Fruit fly (Drosophila melanogaster): ENCODE data around the gene CG32939.
A peak's percentile ranks its signal among the peaks of the same experiment; 100 is the strongest.

The CG32939 gene

DNA sequence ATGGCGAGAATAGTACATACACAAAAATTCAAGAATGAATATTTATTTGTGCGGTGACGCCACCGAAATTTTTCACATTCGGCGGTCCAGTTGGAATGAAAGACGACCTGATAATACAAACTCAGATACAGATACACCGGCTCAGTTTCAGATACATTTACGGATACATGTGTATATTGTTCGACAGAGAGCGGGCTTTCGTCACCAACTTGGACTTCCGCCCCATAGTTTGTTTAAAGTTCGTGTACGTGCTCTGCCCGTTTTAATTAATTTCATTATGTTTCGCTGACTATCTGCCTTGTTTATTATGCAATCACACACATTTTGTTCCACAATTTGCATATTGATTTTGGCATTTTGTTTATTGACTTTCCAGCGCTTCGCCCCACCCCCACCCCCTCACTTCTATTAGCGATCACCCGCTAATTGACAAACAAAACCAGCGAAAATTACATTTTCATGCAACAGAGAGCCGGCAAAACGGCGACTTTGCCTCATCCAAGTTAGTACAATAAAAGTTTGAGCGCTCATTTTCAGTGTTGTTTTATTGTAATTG is 8.3 kb downstream of the CG32939 start:
- TF ChIP-seq CG17801 (GFP tag; optimal IDR thresholded peaks at IDR 0.05; ENCODE audit: partially characterized antibody), result no peak

DNA sequence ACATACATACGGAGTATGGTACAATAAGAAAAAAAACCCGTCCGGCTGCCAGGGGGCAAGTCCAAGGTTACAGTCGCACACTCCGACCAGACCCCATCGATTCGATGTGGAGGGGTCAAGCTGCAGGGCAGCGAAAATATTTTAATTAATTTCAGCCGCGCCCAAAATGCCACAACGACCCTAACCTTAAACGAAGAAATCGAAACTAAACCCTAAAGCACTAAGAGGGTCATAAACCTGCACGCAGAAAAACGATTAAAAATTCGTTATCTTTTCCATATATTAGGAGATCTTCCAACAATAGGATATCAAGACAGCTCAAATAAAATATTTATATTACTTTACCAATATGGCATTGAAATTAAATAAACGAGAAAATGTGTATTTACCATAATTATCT is 9.0 kb downstream of the CG32939 start:
- no peak for TF ChIP-seq CG17801 (GFP tag; optimal IDR thresholded peaks at IDR 0.05; ENCODE audit: partially characterized antibody)

DNA sequence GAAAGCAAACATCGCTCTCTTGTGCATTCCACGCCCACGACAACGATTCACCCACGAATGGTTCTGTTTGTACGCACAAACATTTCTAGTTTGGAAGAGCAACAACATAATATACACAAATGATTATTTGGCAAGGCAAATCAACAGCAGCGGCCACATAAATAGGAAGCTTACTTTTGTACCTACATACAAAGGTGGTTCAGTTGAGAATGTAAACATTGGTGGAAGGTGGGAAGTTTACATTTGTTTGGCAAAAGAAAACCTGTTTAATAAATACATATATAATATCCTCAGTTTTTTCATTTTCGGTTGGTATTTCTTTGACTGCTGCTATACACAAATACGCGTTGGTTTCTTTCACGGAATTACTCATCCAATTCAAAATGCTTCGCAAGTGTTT is 9.7 kb downstream of the CG32939 start:
- peak; percentile 72 for TF ChIP-seq CG17801 (GFP tag; optimal IDR thresholded peaks at IDR 0.05; ENCODE audit: partially characterized antibody)

DNA sequence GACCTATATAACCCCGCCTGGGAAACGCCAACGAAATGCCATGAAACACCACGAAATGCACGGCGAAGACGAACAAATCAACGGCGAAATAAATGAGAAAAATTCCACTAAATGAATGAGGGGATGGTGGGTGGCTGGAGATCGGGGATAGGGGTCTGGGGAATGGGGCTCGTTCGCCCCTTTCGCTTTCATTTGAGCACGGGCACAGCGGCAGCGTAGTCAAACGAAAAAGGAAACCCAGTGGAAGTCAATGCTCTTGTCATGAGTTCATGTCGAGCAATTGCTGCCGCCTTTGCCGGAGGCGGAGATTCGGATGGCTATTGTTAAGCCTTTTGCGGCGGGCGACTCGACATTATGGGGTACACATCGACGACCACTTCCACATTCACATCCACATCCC is 10.4 kb downstream of the CG32939 start:
- TF ChIP-seq CG17801 (GFP tag; optimal IDR thresholded peaks at IDR 0.05; ENCODE audit: partially characterized antibody), result no peak

DNA sequence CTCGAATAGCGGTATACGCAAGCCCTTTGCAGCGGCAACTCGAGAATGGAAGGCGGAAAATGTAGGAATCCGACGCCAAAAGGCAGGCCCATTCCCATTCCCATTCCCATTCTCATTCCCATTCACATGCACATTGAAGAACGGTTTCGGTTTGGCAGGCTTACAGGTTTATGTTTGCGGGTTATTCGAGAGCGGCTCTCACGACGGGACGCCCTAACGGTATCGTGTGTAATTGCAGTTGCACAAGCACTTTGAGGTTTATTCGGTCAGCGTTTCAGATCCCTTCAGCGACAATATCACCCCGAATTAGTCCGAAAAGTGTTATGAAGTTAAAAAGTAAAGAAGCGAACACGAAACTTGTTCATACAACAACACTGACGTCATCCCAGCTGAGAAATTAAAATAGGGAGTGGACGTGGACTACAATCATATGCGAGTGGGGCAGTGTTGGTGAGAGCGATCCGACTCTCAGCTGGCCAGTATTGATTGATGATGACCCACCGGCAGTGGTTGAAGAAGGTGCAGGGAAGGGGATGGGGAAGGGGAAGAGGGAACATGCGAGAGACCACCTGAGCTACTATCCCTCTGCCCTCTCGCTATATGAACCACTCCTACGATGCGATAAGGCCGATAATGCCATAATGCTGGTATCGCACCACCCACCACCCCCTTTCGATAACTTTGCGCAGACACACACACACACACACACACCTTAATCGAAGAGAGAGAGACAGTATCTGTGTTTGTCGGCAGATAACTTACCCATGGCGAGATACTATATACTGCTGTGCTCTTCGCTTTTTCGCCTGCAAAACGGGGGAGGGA is 11.5 kb downstream of the CG32939 start:
- no peak for TF ChIP-seq CG17801 (GFP tag; optimal IDR thresholded peaks at IDR 0.05; ENCODE audit: partially characterized antibody)

DNA sequence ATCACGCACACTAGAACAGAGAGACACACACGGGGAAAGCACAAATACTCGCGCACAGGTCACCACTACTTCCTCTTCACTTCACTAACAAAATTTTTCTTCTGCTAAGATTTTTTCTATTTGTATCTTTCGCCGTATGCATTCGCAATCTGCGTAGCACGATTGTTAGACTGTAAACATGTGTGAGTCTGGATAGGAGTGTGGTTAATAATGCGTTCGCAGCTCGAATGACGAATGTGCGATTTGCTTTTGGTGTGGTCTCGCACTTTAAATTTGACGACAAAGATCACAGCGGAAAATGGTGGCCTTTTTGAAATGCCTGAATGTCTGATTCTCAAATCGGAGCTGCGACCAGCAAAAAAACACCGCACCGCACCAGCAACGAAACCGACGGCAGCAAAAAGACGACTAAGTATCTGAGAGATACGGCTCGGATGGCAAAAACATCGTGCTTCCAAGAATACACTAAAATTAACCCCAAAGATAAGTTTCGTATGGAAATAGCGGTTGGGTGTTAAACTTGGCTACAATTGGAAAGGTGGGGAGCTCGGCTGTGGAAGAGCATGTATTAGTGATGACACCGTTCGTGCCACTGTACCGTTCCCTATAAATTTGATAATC is 12.2 kb downstream of the CG32939 start, which contains the start of gene Unc-115a:
Gene Unc-115a, minus strand, starts transcription at position 410 of the 621 bp plus-strand sequence.
- peak; percentile 55 for TF ChIP-seq CG17801 (GFP tag; optimal IDR thresholded peaks at IDR 0.05; ENCODE audit: partially characterized antibody)

DNA sequence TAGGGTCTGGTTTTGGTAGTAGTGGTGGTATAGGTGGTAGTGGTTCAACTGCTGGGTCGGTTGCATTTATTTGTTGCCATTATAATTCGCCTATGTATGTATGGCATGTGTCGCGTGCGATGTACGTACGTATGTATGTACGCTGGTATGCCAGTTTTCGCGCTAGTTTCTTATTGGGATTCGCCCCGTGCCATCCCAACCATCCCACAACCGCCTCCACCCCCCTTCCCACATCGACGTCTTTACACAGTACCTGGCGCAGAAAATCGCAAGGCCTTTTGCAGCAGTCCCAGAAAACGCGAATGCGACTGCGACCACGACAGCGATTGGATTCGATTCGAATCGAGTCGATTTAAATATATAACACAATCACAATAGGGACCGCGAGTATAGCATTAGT is 17.3 kb downstream of the CG32939 start:
- TF ChIP-seq CG17801 (GFP tag; optimal IDR thresholded peaks at IDR 0.05; ENCODE audit: partially characterized antibody), result no peak

DNA sequence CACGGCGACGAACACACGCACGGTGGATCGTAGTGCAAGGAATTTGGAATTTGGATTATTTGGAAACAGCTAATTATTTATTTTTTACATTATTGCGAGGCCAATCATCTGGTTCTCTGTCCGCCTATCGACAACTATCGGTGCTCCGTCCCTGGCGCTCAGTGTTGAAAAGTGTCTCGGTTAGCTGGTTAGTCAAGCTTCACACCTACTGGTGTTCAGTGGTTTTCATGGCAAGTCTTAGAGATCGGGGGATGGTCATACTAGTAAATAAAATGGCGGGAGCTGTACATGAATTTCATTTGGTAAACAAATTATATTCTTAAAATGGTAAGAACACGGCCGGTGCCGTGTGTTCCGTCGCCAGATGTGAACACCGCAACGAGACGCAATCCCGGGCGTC is 18.0 kb downstream of the CG32939 start, which contains the start of the genes trbd and dmt:
Gene trbd, minus strand, starts transcription at position 152 of the 400 bp plus-strand sequence.
Gene dmt, plus strand, starts transcription at position 257 of the 400 bp plus-strand sequence.
- TF ChIP-seq CG17801 (GFP tag; optimal IDR thresholded peaks at IDR 0.05; ENCODE audit: partially characterized antibody), result no peak

DNA sequence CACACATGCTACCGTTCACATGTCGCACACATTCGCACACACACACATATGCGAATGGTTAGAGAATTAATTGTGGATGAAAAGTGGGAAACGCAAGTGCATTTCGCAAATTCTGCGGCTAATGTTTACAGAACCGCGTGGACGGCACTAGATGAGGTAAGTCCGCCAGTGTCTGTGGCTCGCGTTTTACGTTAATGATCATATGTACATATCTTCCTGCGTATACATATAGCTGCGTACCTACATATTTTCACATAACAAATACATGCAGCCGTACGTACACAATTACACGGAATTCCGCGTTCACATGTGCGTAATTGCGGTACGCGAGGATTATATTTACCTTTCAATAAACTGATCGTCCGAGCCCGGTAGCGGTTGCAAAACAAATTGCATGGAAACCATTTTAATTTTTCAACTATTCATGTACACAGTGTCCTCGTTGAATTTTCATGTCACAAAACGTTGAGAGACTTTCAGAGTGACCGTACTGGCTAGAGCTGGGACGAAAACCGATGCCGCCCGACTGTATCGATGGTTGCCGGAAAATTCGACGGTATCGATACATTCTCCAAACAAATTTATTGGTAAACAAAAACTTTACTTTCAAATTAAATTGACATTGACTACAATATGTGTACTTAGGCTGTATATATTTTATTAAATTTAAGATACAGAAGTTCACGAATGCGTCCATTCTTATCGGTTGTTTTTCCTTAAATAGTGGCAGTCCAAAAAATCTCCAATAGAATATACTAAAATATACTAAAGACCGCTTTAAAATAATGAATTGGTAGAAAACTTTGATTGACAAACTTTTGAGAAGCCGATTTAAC is 32.5 kb downstream of the CG32939 start, which contains the start of gene hyd:
Gene hyd, minus strand, starts transcription at position 495 of the 836 bp plus-strand sequence.
- no peak for TF ChIP-seq CG17801 (GFP tag; optimal IDR thresholded peaks at IDR 0.05; ENCODE audit: partially characterized antibody)

DNA sequence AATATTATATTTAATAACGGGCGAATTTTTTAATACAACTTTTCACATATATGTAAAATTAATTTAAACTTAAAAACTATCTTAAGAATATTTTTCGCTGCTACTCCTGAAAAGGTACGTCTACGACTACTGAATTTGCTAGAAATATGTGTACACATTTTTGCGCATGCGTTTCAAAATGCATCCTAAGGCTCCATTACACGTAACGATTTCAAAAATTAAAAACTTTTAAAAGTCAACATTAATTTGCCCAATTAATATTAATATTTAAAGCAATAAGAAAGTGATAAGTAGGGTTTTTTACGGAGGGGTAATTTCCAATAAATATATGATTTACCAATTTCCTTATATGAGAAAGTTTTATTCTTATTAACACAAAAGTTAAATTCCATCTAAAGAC is 37.9 kb downstream of the CG32939 start, which contains the start of gene FoxP:
Gene FoxP, minus strand, starts transcription at position 89 of the 400 bp plus-strand sequence.
- no peak for TF ChIP-seq CG17801 (GFP tag; optimal IDR thresholded peaks at IDR 0.05; ENCODE audit: partially characterized antibody)

DNA sequence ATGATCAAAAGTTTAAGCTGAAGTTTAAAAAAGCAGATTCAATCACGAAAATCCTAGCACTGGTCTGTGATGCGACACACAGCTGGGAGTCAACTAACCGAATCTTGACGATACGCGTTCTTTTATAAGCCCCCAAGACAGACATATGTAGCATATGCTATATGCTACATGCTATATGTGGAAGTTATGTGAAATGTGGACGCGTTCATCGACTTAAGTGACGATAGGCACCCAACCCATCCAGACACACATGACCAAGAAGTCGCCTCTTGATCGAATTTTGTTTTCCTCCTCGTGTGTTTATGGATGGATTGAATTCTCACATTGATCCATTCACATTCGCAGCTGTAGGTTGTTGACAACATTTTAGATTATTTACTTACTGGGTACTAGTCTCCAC is 40.3 kb downstream of the CG32939 start, which contains the start of gene alphaTub85E:
Gene alphaTub85E, minus strand, starts transcription at position 101 of the 400 bp plus-strand sequence.
- no peak for TF ChIP-seq CG17801 (GFP tag; optimal IDR thresholded peaks at IDR 0.05; ENCODE audit: partially characterized antibody)

DNA sequence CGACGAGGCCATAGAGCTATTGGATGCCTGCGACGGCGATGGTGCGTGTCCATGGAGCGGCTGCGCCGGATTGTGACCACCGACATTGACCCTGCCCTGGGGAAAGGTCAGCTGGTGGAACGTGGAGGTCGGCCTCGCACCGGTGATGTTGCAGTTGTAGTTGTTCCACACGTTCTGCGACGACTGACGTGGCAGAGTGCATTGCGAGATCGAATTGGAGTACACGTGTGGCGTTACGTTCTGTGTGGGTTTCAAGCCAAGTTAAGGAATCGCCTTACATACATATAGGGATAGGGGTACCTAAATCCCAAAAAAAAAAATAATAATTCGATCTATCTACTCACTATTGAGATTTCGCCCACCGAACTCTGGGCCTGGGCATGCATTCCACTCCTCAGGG is 42.3 kb downstream of the CG32939 start:
- no peak for TF ChIP-seq CG17801 (GFP tag; optimal IDR thresholded peaks at IDR 0.05; ENCODE audit: partially characterized antibody)

DNA sequence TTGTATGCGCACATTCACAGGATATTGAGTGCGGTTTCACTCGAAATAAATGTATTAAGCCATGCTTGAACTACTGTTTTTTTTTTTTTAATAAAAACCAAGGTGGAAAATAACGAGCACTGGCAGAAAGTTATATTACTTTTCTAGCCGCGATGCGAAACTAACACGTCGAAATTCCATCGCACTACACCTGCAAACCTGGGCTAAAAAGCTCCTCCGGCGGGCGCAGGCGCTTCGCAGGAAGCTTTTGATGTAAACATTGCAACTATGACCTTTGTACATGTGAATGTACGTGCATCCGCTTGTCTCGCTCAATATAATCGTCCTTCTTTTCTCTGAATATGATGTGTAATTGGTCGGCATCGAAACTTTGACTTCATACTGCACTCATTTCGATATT is 46.9 kb downstream of the CG32939 start, which contains the start of gene side-VII:
Gene side-VII, minus strand, starts transcription at position 187 of the 400 bp plus-strand sequence.
- TF ChIP-seq CG17801 (GFP tag; optimal IDR thresholded peaks at IDR 0.05; ENCODE audit: partially characterized antibody), result no peak

DNA sequence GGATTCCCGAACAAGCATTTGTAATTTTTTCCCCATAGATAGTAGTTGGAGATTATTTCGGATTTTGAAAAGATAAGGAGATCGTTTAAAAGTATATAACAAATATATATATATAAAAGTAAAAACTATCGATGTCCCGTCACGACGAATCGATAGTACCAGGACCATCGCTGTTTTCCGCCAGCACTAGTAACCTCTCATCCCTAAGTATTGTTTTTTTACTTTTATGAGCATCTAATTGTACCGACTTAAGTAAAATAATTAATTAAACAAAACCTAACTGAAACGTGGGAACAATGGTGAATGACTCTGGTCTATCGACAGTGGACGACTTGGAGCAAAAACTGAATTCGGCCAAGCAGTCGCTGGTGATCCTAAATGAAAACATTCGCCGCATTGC is 47.8 kb downstream of the CG32939 start, which contains the start of gene Pnn:
Gene Pnn, plus strand, starts transcription at position 187 of the 400 bp plus-strand sequence.
- TF ChIP-seq CG17801 (GFP tag; optimal IDR thresholded peaks at IDR 0.05; ENCODE audit: partially characterized antibody), result peak; percentile 20
